Worm (Caenorhabditis elegans) whole organism, late embryonic: ENCODE data around the gene repo-1.

Source experiments
- ama-1 ChIP-seq: fragments of 150-350 bp; optimal IDR thresholded peaks from 2 replicates; lab custom pipeline; 2014
- ceh-6 ChIP-seq: fragments of 200-800 bp; sonication (Bioruptor generic); optimal IDR thresholded peaks from 2 replicates; lab custom pipeline; 2018; ENCODE audit warnings: mild to moderate bottlenecking, missing genetic modification characterization, missing compliant biosample characterization
- nfya-1 ChIP-seq: sonication (generic microtip); optimal IDR thresholded peaks from 2 replicates; lab custom pipeline; 2017; ENCODE audit warnings: missing genetic modification characterization, mild to moderate bottlenecking, missing compliant biosample characterization, antibody characterized with exemption, moderate library complexity

ce11 chrIV:12121076-12121475 lies 36.8 kb downstream of the repo-1 start, which contains the start of the genes ddb-1 and M18.6:
- peak; percentile 26 for TF ChIP-seq nfya-1 (tag; lab: Kevin White, UChicago)
- TF ChIP-seq ceh-6 (GFP tag; lab: Kevin White, UChicago), result no peak
- TF ChIP-seq ama-1 (lab: Kevin White, UChicago), result no peak
